Worm (Caenorhabditis elegans): ENCODE results near the gene F47C12.13.

The F47C12.13 gene

DNA sequence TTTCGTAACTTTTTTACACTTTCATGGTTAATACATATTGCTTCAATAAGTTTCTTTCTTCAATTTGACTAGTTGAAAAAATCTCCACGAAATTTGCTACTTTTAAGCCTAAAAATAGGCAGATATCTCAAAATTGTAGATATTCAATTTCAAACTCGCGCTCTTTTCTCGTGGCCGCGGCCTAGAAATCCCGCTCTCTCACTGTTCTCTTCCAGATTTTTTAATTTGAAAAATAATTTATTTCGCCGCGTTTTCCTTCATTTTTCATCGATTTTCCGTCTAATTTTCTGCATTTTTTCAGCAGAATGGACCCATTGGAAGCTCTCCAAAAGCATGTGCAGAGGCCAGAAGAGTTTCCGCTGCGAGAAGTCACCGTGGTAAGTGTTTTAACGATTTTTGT is 48.1 kb upstream of the F47C12.13 start, which contains the start of gene cdc-73 (continued):
- TF ChIP-seq ahr-1 (tag; optimal IDR thresholded peaks at IDR 0.05) (peak; percentile 50), fkh-6 (tag; optimal IDR thresholded peaks at IDR 0.05) (peak; percentile 8), pax-1 (tag; optimal IDR thresholded peaks at IDR 0.05) (no peak), ceh-19 (GFP tag; optimal IDR thresholded peaks at IDR 0.05) (no peak), hlh-13 (GFP tag; optimal IDR thresholded peaks at IDR 0.05) (no peak), rnt-1 (tag; optimal IDR thresholded peaks at IDR 0.05) (peak; percentile 43), hlh-6 (tag; optimal IDR thresholded peaks at IDR 0.05) (no peak), pat-9 (tag; optimal IDR thresholded peaks at IDR 0.05) (no peak), T23F11.4 (GFP tag; optimal IDR thresholded peaks at IDR 0.05) (no peak), sdc-2 (tag; optimal IDR thresholded peaks at IDR 0.05) (no peak), ceh-34 (tag; optimal IDR thresholded peaks at IDR 0.05) (peak; percentile 5), unc-42 (tag; optimal IDR thresholded peaks at IDR 0.05) (peak; percentile 3), nhr-11 (tag; optimal IDR thresholded peaks at IDR 0.05) (no peak), hlh-15 (tag; optimal IDR thresholded peaks at IDR 0.05) (no peak), nfya-1 (tag; optimal IDR thresholded peaks at IDR 0.05) (no peak), tbx-2 (tag; optimal IDR thresholded peaks at IDR 0.05) (peak; percentile 72), ceh-45 (GFP tag; IDR thresholded peaks at IDR 0.05) (no peak), ceh-24 (tag; optimal IDR thresholded peaks at IDR 0.05) (no peak), pqm-1 (tag; optimal IDR thresholded peaks at IDR 0.05) (no peak), unc-86 (tag; optimal IDR thresholded peaks at IDR 0.05) (no peak)

DNA sequence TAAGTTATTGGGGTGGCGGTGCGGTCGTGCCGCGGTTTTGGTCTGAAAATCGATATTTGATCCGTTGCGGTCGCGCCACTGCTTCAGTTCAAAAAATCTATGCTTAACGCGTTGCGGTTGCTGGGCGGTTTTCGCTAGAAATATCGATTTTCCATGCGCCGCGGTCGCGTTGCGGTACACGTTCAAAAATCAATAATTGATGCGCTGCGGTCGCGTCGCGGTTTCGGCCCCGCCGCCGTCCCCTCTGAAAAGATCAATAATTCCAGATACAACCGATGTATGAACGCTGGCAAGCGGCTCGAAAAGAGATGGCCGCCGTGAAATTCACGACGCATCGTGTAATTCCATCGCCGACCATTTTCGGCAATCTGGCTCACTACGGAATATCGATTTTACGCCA is 46.8 kb upstream of the F47C12.13 start:
- TF ChIP-seq hlh-8 (tag; optimal IDR thresholded peaks at IDR 0.05) (no peak), pat-9 (tag; optimal IDR thresholded peaks at IDR 0.05) (no peak), unc-55 (GFP tag; optimal IDR thresholded peaks at IDR 0.05) (no peak), madf-2 (tag; optimal IDR thresholded peaks at IDR 0.05) (no peak)

DNA sequence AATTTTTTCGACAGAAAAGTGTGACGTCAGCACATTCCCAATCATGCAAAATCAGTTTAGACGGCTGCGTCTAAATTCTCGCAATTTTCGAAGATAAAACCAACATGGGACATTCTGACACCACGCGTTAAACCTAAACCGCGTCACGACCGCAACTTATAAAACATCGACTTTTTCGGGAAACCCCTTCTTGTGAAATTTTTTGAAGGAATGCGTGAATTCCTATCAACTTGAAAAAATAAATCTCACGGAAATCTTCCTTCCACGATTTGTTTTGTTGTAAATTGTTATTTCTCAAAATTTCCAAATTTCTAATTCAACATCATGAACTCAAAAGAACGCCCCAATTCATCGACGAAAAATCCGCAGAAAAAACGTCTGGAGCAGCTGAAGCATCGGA is 45.8 kb upstream of the F47C12.13 start, which contains the start of gene F35F11.2:
Gene F35F11.2 (plus strand): TSS at position 301 of the 400 bp plus-strand sequence.
- TF ChIP-seq gmeb-2 (tag; optimal IDR thresholded peaks at IDR 0.05), result no peak
- no peak for TF ChIP-seq ceh-34 (tag; optimal IDR thresholded peaks at IDR 0.05)
- TF ChIP-seq madf-2 (tag; optimal IDR thresholded peaks at IDR 0.05), result no peak
- TF ChIP-seq syd-9 (tag; optimal IDR thresholded peaks at IDR 0.05), result no peak
- TF ChIP-seq hlh-15 (tag; optimal IDR thresholded peaks at IDR 0.05), result no peak
- TF ChIP-seq hlh-6 (tag; optimal IDR thresholded peaks at IDR 0.05), result no peak
- TF ChIP-seq hlh-13 (GFP tag; optimal IDR thresholded peaks at IDR 0.05), result no peak
- TF ChIP-seq rnt-1 (tag; optimal IDR thresholded peaks at IDR 0.05), result no peak
- TF ChIP-seq Y22D7AL.16 (tag; optimal IDR thresholded peaks at IDR 0.05), result no peak
- TF ChIP-seq lin-11 (tag; optimal IDR thresholded peaks at IDR 0.05), result no peak
- TF ChIP-seq ztf-16 (tag; optimal IDR thresholded peaks at IDR 0.05), result no peak
- no peak for TF ChIP-seq nhr-232 (tag; optimal IDR thresholded peaks at IDR 0.05)
- no peak for TF ChIP-seq fkh-6 (tag; optimal IDR thresholded peaks at IDR 0.05)
- no peak for TF ChIP-seq eyg-1 (tag; optimal IDR thresholded peaks at IDR 0.05)
- TF ChIP-seq pha-4 (tag; optimal IDR thresholded peaks at IDR 0.05), result no peak

DNA sequence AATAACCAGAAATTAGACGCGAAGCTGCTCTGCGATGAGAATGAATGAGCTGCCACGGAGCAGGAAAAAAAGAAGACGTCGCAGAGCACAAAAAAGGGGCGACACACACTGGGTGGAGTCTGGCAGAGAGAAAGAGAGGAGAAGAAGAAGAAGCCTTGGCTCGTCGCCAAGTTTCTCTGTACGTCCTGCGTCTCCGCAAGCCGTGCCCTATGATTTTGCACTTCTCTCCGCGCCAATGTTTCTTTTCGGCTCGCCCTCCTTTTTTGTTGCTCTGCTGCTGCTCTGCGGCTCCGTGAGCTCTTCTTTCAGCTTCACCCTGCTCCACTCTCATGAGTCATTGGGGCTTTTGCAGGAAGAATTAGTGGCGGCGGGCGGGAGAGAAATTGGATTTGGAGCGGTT is 40.7 kb upstream of the F47C12.13 start, which contains the start of gene hlh-30:
Gene hlh-30 (minus strand): TSS at position 69 of the 400 bp plus-strand sequence.
- TF ChIP-seq lim-6 (tag; optimal IDR thresholded peaks at IDR 0.05), result no peak
- peak; percentile 87 for TF ChIP-seq unc-42 (tag; optimal IDR thresholded peaks at IDR 0.05)
- TF ChIP-seq gmeb-2 (tag; optimal IDR thresholded peaks at IDR 0.05), result no peak
- TF ChIP-seq tbx-2 (tag; optimal IDR thresholded peaks at IDR 0.05), result peak; percentile 40
- TF ChIP-seq ceh-14 (tag; optimal IDR thresholded peaks at IDR 0.05), result peak; percentile 42
- TF ChIP-seq sox-2 (GFP tag; IDR thresholded peaks at IDR 0.05), result no peak
- TF ChIP-seq ceh-31 (tag; optimal IDR thresholded peaks at IDR 0.05), result peak; percentile 70
- peak; percentile 52 for TF ChIP-seq ceh-18 (tag; optimal IDR thresholded peaks at IDR 0.05)
- TF ChIP-seq pat-9 (tag; optimal IDR thresholded peaks at IDR 0.05), result no peak
- TF ChIP-seq sdc-2 (tag; optimal IDR thresholded peaks at IDR 0.05), result peak; percentile 37
- no peak for TF ChIP-seq hlh-30 (tag; optimal IDR thresholded peaks at IDR 0.05; ENCODE audit: insufficient read depth)

Measured in whole organism, late embryonic.